Worm (Caenorhabditis elegans) whole organism, L4 larva: ENCODE data around the gene F57A10.4.

Experiments used
- cey-2 ChIP-seq: sonication (generic microtip); optimal IDR thresholded peaks from 3 replicates; lab custom pipeline; 2017; ENCODE audit warnings: missing genetic modification characterization, mild to moderate bottlenecking, missing compliant biosample characterization, antibody characterized with exemption, borderline replicate concordance; ENCODE audit not compliant: insufficient read depth
- dve-1 ChIP-seq: sonication (generic microtip); optimal IDR thresholded peaks from 2 replicates; lab custom pipeline; 2017; ENCODE audit warnings: antibody characterized with exemption, mild to moderate bottlenecking, missing genetic modification characterization, missing compliant biosample characterization; ENCODE audit not compliant: insufficient read depth
- lin-15B ChIP-seq: fragments of 150-350 bp; sonication (generic microtip); optimal IDR thresholded peaks from 3 replicates; lab custom pipeline; 2014; ENCODE audit warnings: missing biosample characterization, missing genetic modification characterization
- nhr-25 ChIP-seq: sonication (generic microtip); optimal IDR thresholded peaks from 2 replicates; lab custom pipeline; 2017; ENCODE audit warnings: missing genetic modification characterization, mild to moderate bottlenecking, missing compliant biosample characterization, antibody characterized with exemption, moderate library complexity, borderline replicate concordance; ENCODE audit not compliant: insufficient read depth
- nhr-77 ChIP-seq: fragments of 150-350 bp; optimal IDR thresholded peaks from 2 replicates; lab custom pipeline; 2014; ENCODE audit warnings: missing biosample characterization, missing genetic modification characterization
- unc-39 ChIP-seq: sonication (generic microtip); optimal IDR thresholded peaks from 2 replicates; lab custom pipeline; 2017; ENCODE audit warnings: missing biosample characterization, missing genetic modification characterization

- no peak for TF ChIP-seq lin-15B (tag; lab: Kevin White, UChicago)
- no peak for TF ChIP-seq nhr-25
- no peak for TF ChIP-seq cey-2 (tag; lab: Kevin White, UChicago)
- TF ChIP-seq nhr-77 (tag; lab: Kevin White, UChicago) = no peak
- no peak for TF ChIP-seq unc-39 (tag; lab: Kevin White, UChicago)
- TF ChIP-seq dve-1 = no peak
These were observed 23.2 kb downstream of the F57A10.4 start, which contains the start of gene T26E4.4 for ce11 chrV:15792409-15792808.
